Worm (Caenorhabditis elegans) whole organism, L2 larva: Measurements from ENCODE around the gene srg-30.

Source experiments
- fos-1 ChIP-seq: fragments of 150-350 bp; optimal IDR thresholded peaks from 2 replicates; lab custom pipeline; 2014; ENCODE audit warnings: missing biosample characterization, missing genetic modification characterization
- skn-1 ChIP-seq: sonication (generic microtip); optimal IDR thresholded peaks from 2 replicates; lab custom pipeline; 2017; ENCODE audit warnings: missing biosample characterization, missing genetic modification characterization
- ztf-4 ChIP-seq: fragments of 150-350 bp; optimal IDR thresholded peaks from 2 replicates; lab custom pipeline; 2014; ENCODE audit warnings: missing biosample characterization, missing genetic modification characterization

DNA sequence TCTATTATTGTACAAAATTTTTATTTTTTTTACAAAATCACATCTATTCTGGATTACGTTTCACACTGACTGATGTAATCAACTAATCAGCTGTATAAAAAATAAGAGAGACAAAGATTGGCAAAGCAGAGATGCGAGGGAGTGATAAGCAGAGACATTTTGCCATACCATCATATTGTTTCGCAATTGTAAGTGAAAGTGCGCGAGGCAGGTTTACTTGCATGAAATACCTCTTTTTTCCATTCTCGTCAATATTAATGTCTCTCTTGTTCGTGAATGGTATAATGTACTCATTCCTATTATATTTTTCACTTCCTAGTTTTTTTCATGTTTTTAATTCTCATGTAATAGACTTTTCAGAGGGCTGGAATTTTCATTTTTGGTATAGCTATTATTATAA is 18.7 kb upstream of the srg-30 start:
- TF ChIP-seq skn-1 (no peak), ztf-4 (tag; lab: Kevin White, UChicago) (no peak), fos-1 (tag; lab: Kevin White, UChicago) (no peak)
